Worm (Caenorhabditis elegans) whole organism, L3 larva: Measurements from ENCODE around the gene F44D12.16.
A peak's percentile ranks its signal among the peaks of the same experiment; 100 is the strongest.

Experiments
- R02D3.7 ChIP-seq: fragments of 150-350 bp; optimal IDR thresholded peaks from 2 replicates; lab custom pipeline; 2014; ENCODE audit warnings: missing biosample characterization, missing genetic modification characterization
- ZK546.5 ChIP-seq: sonication (generic microtip); optimal IDR thresholded peaks from 2 replicates; lab custom pipeline; 2017; ENCODE audit warnings: missing biosample characterization, missing genetic modification characterization
- ceh-28 ChIP-seq: fragments of 150-350 bp; optimal IDR thresholded peaks from 2 replicates; lab custom pipeline; 2014; ENCODE audit warnings: missing biosample characterization, missing genetic modification reagents, missing genetic modification characterization
- ceh-82 ChIP-seq: fragments of 150-350 bp; optimal IDR thresholded peaks from 2 replicates; lab custom pipeline; 2014; ENCODE audit warnings: missing biosample characterization, missing genetic modification characterization
- ceh-9 ChIP-seq: sonication (generic microtip); optimal IDR thresholded peaks from 2 replicates; lab custom pipeline; 2018; ENCODE audit warnings: missing biosample characterization, missing genetic modification characterization
- egl-5 ChIP-seq: fragments of 150-350 bp; optimal IDR thresholded peaks from 2 replicates; lab custom pipeline; 2017; ENCODE audit warnings: missing biosample characterization, missing genetic modification reagents, missing genetic modification characterization, inconsistent platforms
- elt-1 ChIP-seq: fragments of 150-350 bp; optimal IDR thresholded peaks from 2 replicates; lab custom pipeline; 2014; ENCODE audit warnings: missing biosample characterization, missing genetic modification characterization
- elt-3 ChIP-seq, 3 experiments: fragments of 150-350 bp in 1 of 3; sonication (generic microtip) in 2 of 3; optimal IDR thresholded peaks; 2 replicates in 2 of 3; 4 replicates in 1 of 3; lab custom pipeline; 2014 to 2017; ENCODE audit warnings: missing biosample characterization in 3 of 3, missing genetic modification characterization in 3 of 3
- eor-1 ChIP-seq, 2 experiments: fragments of 150-350 bp; optimal IDR thresholded peaks; 2 replicates each; lab custom pipeline; 2014 to 2018; ENCODE audit warnings: missing biosample characterization in 2 of 2, missing genetic modification characterization in 2 of 2
- fkh-2 ChIP-seq: fragments of 150-350 bp; optimal IDR thresholded peaks from 2 replicates; lab custom pipeline; 2014; ENCODE audit warnings: missing biosample characterization, missing genetic modification reagents, missing genetic modification characterization
- fos-1 ChIP-seq: fragments of 150-350 bp; optimal IDR thresholded peaks from 2 replicates; lab custom pipeline; 2014; ENCODE audit warnings: missing biosample characterization, missing genetic modification characterization
- hmg-11 ChIP-seq: sonication (generic microtip); optimal IDR thresholded peaks from 2 replicates; lab custom pipeline; 2016; ENCODE audit warnings: missing genetic modification characterization, missing compliant biosample characterization
- lin-15B ChIP-seq: fragments of 150-350 bp; optimal IDR thresholded peaks from 2 replicates; lab custom pipeline; 2014; ENCODE audit warnings: missing biosample characterization, missing genetic modification characterization
- lsy-12 ChIP-seq: sonication (generic microtip); optimal IDR thresholded peaks from 2 replicates; lab custom pipeline; 2016; ENCODE audit warnings: mild to moderate bottlenecking, missing genetic modification characterization, missing compliant biosample characterization
- mml-1 ChIP-seq: fragments of 150-350 bp; sonication (generic microtip); optimal IDR thresholded peaks from 3 replicates; lab custom pipeline; 2014; ENCODE audit warnings: missing biosample characterization, missing genetic modification characterization
- nfya-1 ChIP-seq: sonication (generic microtip); optimal IDR thresholded peaks from 2 replicates; lab custom pipeline; 2017; ENCODE audit warnings: missing genetic modification characterization, mild to moderate bottlenecking, missing compliant biosample characterization, antibody characterized with exemption, moderate library complexity; ENCODE audit not compliant: insufficient read depth
- nhr-11 ChIP-seq: fragments of 150-350 bp; optimal IDR thresholded peaks from 2 replicates; lab custom pipeline; 2014; ENCODE audit warnings: missing biosample characterization, missing genetic modification characterization
- nhr-23 ChIP-seq: fragments of 150-350 bp; optimal IDR thresholded peaks from 2 replicates; lab custom pipeline; 2014; ENCODE audit warnings: missing biosample characterization, missing genetic modification reagents, missing genetic modification characterization
- nhr-237 ChIP-seq: fragments of 150-350 bp; optimal IDR thresholded peaks from 2 replicates; lab custom pipeline; 2014; ENCODE audit warnings: missing biosample characterization, missing genetic modification characterization
- nhr-25 ChIP-seq: sonication (generic microtip); optimal IDR thresholded peaks from 2 replicates; lab custom pipeline; 2017; ENCODE audit warnings: missing biosample characterization, missing genetic modification characterization
- nhr-28 ChIP-seq: fragments of 150-350 bp; optimal IDR thresholded peaks from 2 replicates; lab custom pipeline; 2014; ENCODE audit warnings: missing biosample characterization, missing genetic modification characterization
- nhr-43 ChIP-seq: sonication (generic microtip); optimal IDR thresholded peaks from 2 replicates; lab custom pipeline; 2016; ENCODE audit warnings: mild to moderate bottlenecking, missing genetic modification characterization, missing compliant biosample characterization; ENCODE audit not compliant: poor library complexity, severe bottlenecking
- nhr-76 ChIP-seq: fragments of 150-350 bp; sonication (generic microtip); optimal IDR thresholded peaks from 5 replicates; lab custom pipeline; 2014; ENCODE audit warnings: missing biosample characterization, missing genetic modification characterization
- nhr-77 ChIP-seq: fragments of 150-350 bp; optimal IDR thresholded peaks from 2 replicates; lab custom pipeline; 2014; ENCODE audit warnings: missing biosample characterization, missing genetic modification characterization
- pha-4 ChIP-seq: fragments of 150-350 bp; optimal IDR thresholded peaks from 2 replicates; lab custom pipeline; 2014; ENCODE audit warnings: missing biosample characterization, missing genetic modification reagents, missing genetic modification characterization
- sea-2 ChIP-seq: fragments of 150-350 bp; sonication (generic microtip); optimal IDR thresholded peaks from 4 replicates; lab custom pipeline; 2014; ENCODE audit warnings: missing biosample characterization, missing genetic modification reagents, missing genetic modification characterization
- skn-1 ChIP-seq: fragments of 150-350 bp; optimal IDR thresholded peaks from 2 replicates; lab custom pipeline; 2014; ENCODE audit warnings: missing biosample characterization, missing genetic modification characterization
- snpc-4 ChIP-seq: fragments of 150-350 bp; optimal IDR thresholded peaks from 2 replicates; lab custom pipeline; 2014; ENCODE audit warnings: missing biosample characterization, missing genetic modification characterization
- unc-62 ChIP-seq: fragments of 150-350 bp; sonication (generic microtip); optimal IDR thresholded peaks from 4 replicates; lab custom pipeline; 2014; ENCODE audit warnings: missing biosample characterization, missing genetic modification reagents, missing genetic modification characterization
- ztf-11 ChIP-seq: fragments of 150-350 bp; optimal IDR thresholded peaks from 2 replicates; lab custom pipeline; 2014; ENCODE audit warnings: missing biosample characterization, missing genetic modification characterization
- ztf-4 ChIP-seq: fragments of 150-350 bp; optimal IDR thresholded peaks from 2 replicates; lab custom pipeline; 2014; ENCODE audit warnings: missing biosample characterization, missing genetic modification characterization

F44D12.16 gene

DNA sequence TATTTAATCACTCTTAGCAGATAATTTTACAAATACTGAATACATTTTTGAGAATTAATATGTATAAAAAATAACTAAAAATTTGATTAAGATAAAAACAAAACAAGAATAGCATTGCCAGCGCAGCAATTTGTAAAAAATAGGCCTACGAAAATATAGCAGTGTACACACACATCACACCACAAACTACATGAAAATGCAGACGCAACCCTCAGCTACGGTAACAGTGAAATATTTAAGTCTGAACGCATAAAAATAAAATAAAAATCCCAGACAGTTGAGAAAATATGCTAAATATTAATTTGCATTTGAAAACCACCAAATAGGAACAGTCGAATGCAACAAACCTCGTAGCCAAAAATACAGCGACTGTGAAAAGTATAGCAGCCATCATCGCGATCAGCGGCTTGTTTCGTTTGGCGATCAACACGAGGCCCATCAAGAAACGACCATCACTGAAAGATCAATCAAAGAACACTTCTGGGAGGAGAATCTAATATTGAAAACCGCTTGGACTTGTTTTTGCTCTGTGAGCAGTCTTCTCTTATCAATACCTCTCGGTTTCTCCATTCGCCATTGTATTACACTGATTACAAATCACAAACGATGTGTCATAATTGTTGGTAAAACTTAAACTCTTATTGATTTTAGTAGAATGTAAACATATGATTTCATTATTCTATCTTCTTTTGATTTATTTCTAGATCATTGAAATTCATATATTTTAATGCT lies 30.2 kb upstream of the F44D12.16 start, which contains the start of gene pyp-1 (continued):
- TF ChIP-seq eor-1 (tag; optimal IDR thresholded peaks at IDR 0.05; lab: Kevin White, UChicago), result no peak
- no peak for TF ChIP-seq nhr-11 (tag; lab: Kevin White, UChicago)
- no peak for TF ChIP-seq lin-15B (tag; lab: Kevin White, UChicago)
- TF ChIP-seq fos-1 (tag; lab: Kevin White, UChicago), result no peak
- TF ChIP-seq nhr-76, result no peak
- no peak for TF ChIP-seq elt-1 (tag; lab: Kevin White, UChicago)
- no peak for TF ChIP-seq R02D3.7 (tag; lab: Kevin White, UChicago)

DNA sequence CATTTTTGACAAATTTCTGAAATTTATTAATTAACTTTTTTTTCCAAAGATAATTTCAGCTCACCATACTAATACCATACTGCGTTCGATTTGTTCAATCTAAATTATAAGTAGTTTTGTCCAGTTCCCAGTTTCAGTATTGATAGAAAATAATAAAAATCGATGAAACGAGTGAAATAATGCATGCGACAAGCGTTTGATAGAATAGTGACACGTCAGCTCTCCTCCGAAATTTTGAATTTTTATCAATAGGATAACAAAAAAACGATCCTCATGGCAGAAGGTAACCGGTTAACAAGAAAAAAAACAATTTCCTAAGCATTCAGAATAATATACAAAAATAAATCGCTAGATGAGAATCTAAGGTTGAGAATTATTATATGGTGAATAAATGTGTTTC lies 27.1 kb upstream of the F44D12.16 start, which contains the start of gene C47E12.3:
TSS of gene C47E12.3 (minus strand) at position 101 of the 400 bp plus-strand sequence.
- no peak for TF ChIP-seq mml-1 (tag; lab: Kevin White, UChicago)
- TF ChIP-seq skn-1 (tag; lab: Kevin White, UChicago), result no peak
- no peak for TF ChIP-seq ztf-4

DNA sequence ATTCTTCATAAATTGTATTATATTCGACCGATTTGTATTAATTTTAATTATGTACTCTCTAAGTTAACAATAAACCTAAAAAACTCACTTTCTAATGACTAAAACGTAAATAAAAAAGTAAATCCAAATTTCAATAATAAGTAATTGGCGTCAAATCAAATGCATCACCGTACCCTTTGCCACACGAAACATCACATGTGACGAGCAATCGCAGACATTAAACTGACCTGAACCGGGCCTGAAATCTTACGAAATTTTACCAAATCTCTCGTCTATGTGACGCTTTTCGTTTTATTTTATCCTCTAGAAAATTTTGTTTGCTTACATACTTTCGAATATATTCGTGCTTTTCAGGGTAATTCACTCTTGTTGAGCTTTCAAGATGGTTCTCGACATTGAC lies 25.5 kb upstream of the F44D12.16 start, which contains the start of the genes C47E12.2 and sars-1:
TSS of gene C47E12.2 (minus strand) at position 131 of the 400 bp plus-strand sequence.
TSS of gene sars-1 (plus strand) at position 355 of the 400 bp plus-strand sequence.
- peak; percentile 42 for TF ChIP-seq hmg-11
- TF ChIP-seq pha-4, result peak; percentile 49
- TF ChIP-seq eor-1 (tag; optimal IDR thresholded peaks at IDR 0.05; lab: Kevin White, UChicago), result no peak
- TF ChIP-seq nfya-1 (tag; lab: Kevin White, UChicago), result peak; percentile 48
- TF ChIP-seq egl-5 (tag; lab: Kevin White, UChicago), result peak; percentile 4
- TF ChIP-seq lin-15B (tag; lab: Kevin White, UChicago), result peak; percentile 43

DNA sequence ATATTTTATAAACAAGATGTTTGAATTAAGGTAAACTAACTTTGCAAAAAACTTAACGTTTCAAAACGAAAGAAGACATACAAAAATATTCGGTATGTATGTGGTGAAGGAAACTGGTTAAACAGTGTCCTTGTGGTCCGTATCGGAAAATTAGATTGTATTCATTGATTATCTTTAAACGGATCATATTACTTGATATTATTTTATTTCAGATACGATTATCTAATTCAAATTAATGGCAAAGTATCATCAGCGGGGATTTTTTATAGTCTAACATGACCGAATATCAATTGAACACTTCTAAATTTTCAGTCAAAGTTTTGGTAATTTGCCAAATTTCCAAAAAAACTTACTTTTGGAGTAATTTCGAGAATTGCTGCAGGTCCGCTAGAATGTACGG lies 22.1 kb upstream of the F44D12.16 start, which contains the start of gene C47E12.13:
TSS of gene C47E12.13 (minus strand) at position 101 of the 400 bp plus-strand sequence.
- TF ChIP-seq fkh-2 (tag; lab: Kevin White, UChicago), result no peak
- TF ChIP-seq ceh-28 (tag; lab: Kevin White, UChicago), result no peak
- no peak for TF ChIP-seq nhr-76
- TF ChIP-seq egl-5 (tag; lab: Kevin White, UChicago), result no peak
- TF ChIP-seq ztf-4, result no peak
- no peak for TF ChIP-seq elt-3 (tag; optimal IDR thresholded peaks at IDR 0.05; lab: Kevin White, UChicago)
- TF ChIP-seq ZK546.5 (tag; lab: Kevin White, UChicago), result no peak
- no peak for TF ChIP-seq pha-4
- TF ChIP-seq nhr-28 (tag; lab: Kevin White, UChicago), result no peak
- no peak for TF ChIP-seq eor-1 (tag; optimal IDR thresholded peaks at IDR 0.05; lab: Kevin White, UChicago)
- no peak for TF ChIP-seq lsy-12 (tag; lab: Kevin White, UChicago)
- TF ChIP-seq nhr-237 (tag; lab: Kevin White, UChicago), result no peak
- no peak for TF ChIP-seq ztf-11
- TF ChIP-seq unc-62 (GFP tag; lab: Kevin White, UChicago), result no peak
- TF ChIP-seq ceh-82 (tag; lab: Kevin White, UChicago), result no peak
- no peak for TF ChIP-seq nfya-1 (tag; lab: Kevin White, UChicago)
- TF ChIP-seq snpc-4 (tag; lab: Kevin White, UChicago), result no peak
- no peak for TF ChIP-seq sea-2 (GFP tag; lab: Kevin White, UChicago)
- TF ChIP-seq ceh-9, result no peak

DNA sequence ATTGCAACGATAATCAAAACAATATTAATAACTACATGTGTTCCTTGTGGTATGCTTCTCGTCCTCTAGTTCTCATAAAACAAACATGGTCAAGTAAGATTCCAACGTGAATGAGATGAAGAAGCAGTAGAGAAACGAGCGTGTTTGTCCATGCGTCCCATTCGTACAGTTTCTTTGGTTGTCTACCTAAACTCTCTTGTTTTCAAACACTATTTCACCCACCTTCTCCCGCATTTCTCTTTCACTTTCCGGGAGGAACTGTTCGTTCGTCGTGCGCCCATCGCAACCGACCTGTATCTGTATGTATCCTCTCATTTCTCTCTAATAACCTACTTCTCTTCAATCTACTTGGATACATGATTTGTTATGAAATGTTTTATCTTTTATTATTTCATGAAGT lies 21.1 kb upstream of the F44D12.16 start:
- peak; percentile 63 for TF ChIP-seq pha-4
- TF ChIP-seq nhr-43 (tag; lab: Kevin White, UChicago), result peak; percentile 41
- peak; percentile 22 for TF ChIP-seq hmg-11
- TF ChIP-seq nhr-25 (tag; lab: Kevin White, UChicago), result peak; percentile 78
- TF ChIP-seq nhr-77 (tag; lab: Kevin White, UChicago), result no peak
- TF ChIP-seq R02D3.7 (tag; lab: Kevin White, UChicago), result no peak
- no peak for TF ChIP-seq ceh-28 (tag; lab: Kevin White, UChicago)
- no peak for TF ChIP-seq lin-15B (tag; lab: Kevin White, UChicago)
- peak; percentile 91 for TF ChIP-seq nhr-23
